Worm (Caenorhabditis elegans) whole organism, early embryonic: ENCODE measurements around the gene gfl-1.

Experiments
- B0310.2 ChIP-seq: sonication (generic microtip); optimal IDR thresholded peaks from 2 replicates; lab custom pipeline; 2016; ENCODE audit warnings: mild to moderate bottlenecking, missing genetic modification characterization, missing compliant biosample characterization
- ama-1 ChIP-seq: fragments of 150-350 bp; optimal IDR thresholded peaks from 2 replicates; lab custom pipeline; 2014
- flt-1 ChIP-seq: fragments of 200-800 bp; sonication (Bioruptor generic); IDR thresholded peaks from 2 replicates; pipeline ENCODE4 v1.3.6; 2022; ENCODE audit warnings: missing genetic modification characterization, missing compliant biosample characterization
- hmbx-1 ChIP-seq: sonication (generic microtip); optimal IDR thresholded peaks from 2 replicates; lab custom pipeline; 2016; ENCODE audit warnings: mild to moderate bottlenecking, missing genetic modification characterization, missing compliant biosample characterization
- hnd-1 ChIP-seq: sonication (generic microtip); optimal IDR thresholded peaks from 2 replicates; lab custom pipeline; 2016; ENCODE audit warnings: missing genetic modification characterization, missing compliant biosample characterization
- scrt-1 ChIP-seq: fragments of 200-800 bp; sonication (Bioruptor generic); IDR thresholded peaks from 2 replicates; pipeline ENCODE4 v1.3.6; 2022; ENCODE audit warnings: missing genetic modification characterization, missing compliant biosample characterization
- tra-4 ChIP-seq: sonication (generic microtip); optimal IDR thresholded peaks from 2 replicates; lab custom pipeline; 2017; ENCODE audit warnings: missing genetic modification characterization, missing compliant biosample characterization

DNA sequence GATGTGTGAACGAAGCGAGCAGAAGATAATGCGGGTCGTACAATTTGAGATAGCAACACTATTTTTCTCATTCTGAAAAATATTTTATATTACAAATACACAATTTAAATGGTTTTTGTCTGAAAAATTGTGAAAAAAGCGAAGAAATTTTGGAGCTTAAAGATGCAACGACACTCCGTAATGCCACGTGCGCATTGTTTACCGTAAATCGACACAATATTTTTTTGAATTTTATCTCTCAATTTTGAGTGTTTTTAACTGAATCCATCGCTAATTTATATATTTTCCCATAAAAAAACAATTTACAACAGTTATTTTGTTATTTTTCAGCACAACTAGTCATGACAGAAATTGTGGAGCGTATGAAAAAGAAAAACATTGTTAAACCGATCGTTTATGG, at the start of gene gfl-1, which contains the start of gene M04B2.4:
- TF ChIP-seq scrt-1 (GFP tag; lab: Robert Waterston, UW) (no peak), tra-4 (tag; lab: Kevin White, UChicago) (no peak), ama-1 (lab: Kevin White, UChicago) (no peak), hmbx-1 (no peak), B0310.2 (tag; lab: Kevin White, UChicago) (no peak), flt-1 (GFP tag; lab: Robert Waterston, UW) (no peak), hnd-1 (tag; lab: Kevin White, UChicago) (no peak)
